Worm (Caenorhabditis elegans) whole organism, L3 larva: Measurements from ENCODE around the gene F56D2.8.
A peak's percentile ranks its signal among the peaks of the same experiment; 100 is the strongest.

ENCODE experiments used
- R02D3.7 ChIP-seq: fragments of 150-350 bp; optimal IDR thresholded peaks from 2 replicates; lab custom pipeline; 2014; ENCODE audit warnings: missing biosample characterization, missing genetic modification characterization
- ZK546.5 ChIP-seq: sonication (generic microtip); optimal IDR thresholded peaks from 2 replicates; lab custom pipeline; 2017; ENCODE audit warnings: missing biosample characterization, missing genetic modification characterization
- ama-1 ChIP-seq: fragments of 150-350 bp; optimal IDR thresholded peaks from 2 replicates; lab custom pipeline; 2018
- ceh-16 ChIP-seq: sonication (generic microtip); optimal IDR thresholded peaks from 2 replicates; lab custom pipeline; 2017; ENCODE audit warnings: missing biosample characterization, missing genetic modification characterization
- ceh-82 ChIP-seq: fragments of 150-350 bp; optimal IDR thresholded peaks from 2 replicates; lab custom pipeline; 2014; ENCODE audit warnings: missing biosample characterization, missing genetic modification characterization
- ceh-9 ChIP-seq: sonication (generic microtip); optimal IDR thresholded peaks from 2 replicates; lab custom pipeline; 2018; ENCODE audit warnings: missing biosample characterization, missing genetic modification characterization
- daf-12 ChIP-seq: fragments of 150-350 bp; optimal IDR thresholded peaks from 2 replicates; lab custom pipeline; 2014; ENCODE audit warnings: missing biosample characterization, missing genetic modification reagents, missing genetic modification characterization
- egl-5 ChIP-seq: fragments of 150-350 bp; optimal IDR thresholded peaks from 2 replicates; lab custom pipeline; 2017; ENCODE audit warnings: missing biosample characterization, missing genetic modification reagents, missing genetic modification characterization, inconsistent platforms
- elt-1 ChIP-seq: fragments of 150-350 bp; optimal IDR thresholded peaks from 2 replicates; lab custom pipeline; 2014; ENCODE audit warnings: missing biosample characterization, missing genetic modification characterization
- elt-2 ChIP-seq: sonication (generic microtip); optimal IDR thresholded peaks from 2 replicates; lab custom pipeline; 2016; ENCODE audit warnings: missing genetic modification reagents, mild to moderate bottlenecking, missing genetic modification characterization, missing compliant biosample characterization
- elt-3 ChIP-seq, 3 experiments: fragments of 150-350 bp in 1 of 3; sonication (generic microtip) in 2 of 3; optimal IDR thresholded peaks; 2 replicates in 2 of 3; 4 replicates in 1 of 3; lab custom pipeline; 2014 to 2017; ENCODE audit warnings: missing biosample characterization in 3 of 3, missing genetic modification characterization in 3 of 3
- eor-1 ChIP-seq, 2 experiments: fragments of 150-350 bp; optimal IDR thresholded peaks; 2 replicates each; lab custom pipeline; 2014 to 2018; ENCODE audit warnings: missing biosample characterization in 2 of 2, missing genetic modification characterization in 2 of 2
- fkh-10 ChIP-seq: sonication (generic microtip); optimal IDR thresholded peaks from 2 replicates; lab custom pipeline; 2017; ENCODE audit warnings: missing biosample characterization, missing genetic modification reagents, missing genetic modification characterization
- fkh-2 ChIP-seq: fragments of 150-350 bp; optimal IDR thresholded peaks from 2 replicates; lab custom pipeline; 2014; ENCODE audit warnings: missing biosample characterization, missing genetic modification reagents, missing genetic modification characterization
- fos-1 ChIP-seq: fragments of 150-350 bp; optimal IDR thresholded peaks from 2 replicates; lab custom pipeline; 2014; ENCODE audit warnings: missing biosample characterization, missing genetic modification characterization
- jun-1 ChIP-seq: fragments of 150-350 bp; optimal IDR thresholded peaks from 2 replicates; lab custom pipeline; 2014; ENCODE audit warnings: missing biosample characterization, missing genetic modification reagents, missing genetic modification characterization
- lin-15B ChIP-seq: fragments of 150-350 bp; optimal IDR thresholded peaks from 2 replicates; lab custom pipeline; 2014; ENCODE audit warnings: missing biosample characterization, missing genetic modification characterization
- lsy-12 ChIP-seq: sonication (generic microtip); optimal IDR thresholded peaks from 2 replicates; lab custom pipeline; 2016; ENCODE audit warnings: mild to moderate bottlenecking, missing genetic modification characterization, missing compliant biosample characterization
- mdl-1 ChIP-seq: fragments of 150-350 bp; optimal IDR thresholded peaks from 2 replicates; lab custom pipeline; 2014; ENCODE audit warnings: missing biosample characterization, missing genetic modification characterization
- nfya-1 ChIP-seq: sonication (generic microtip); optimal IDR thresholded peaks from 2 replicates; lab custom pipeline; 2017; ENCODE audit warnings: missing genetic modification characterization, mild to moderate bottlenecking, missing compliant biosample characterization, antibody characterized with exemption, moderate library complexity; ENCODE audit not compliant: insufficient read depth
- nhr-11 ChIP-seq: fragments of 150-350 bp; optimal IDR thresholded peaks from 2 replicates; lab custom pipeline; 2014; ENCODE audit warnings: missing biosample characterization, missing genetic modification characterization
- nhr-12 ChIP-seq: fragments of 150-350 bp; optimal IDR thresholded peaks from 2 replicates; lab custom pipeline; 2014; ENCODE audit warnings: missing biosample characterization, missing genetic modification characterization
- nhr-23 ChIP-seq: fragments of 150-350 bp; optimal IDR thresholded peaks from 2 replicates; lab custom pipeline; 2014; ENCODE audit warnings: missing biosample characterization, missing genetic modification reagents, missing genetic modification characterization
- nhr-237 ChIP-seq: fragments of 150-350 bp; optimal IDR thresholded peaks from 2 replicates; lab custom pipeline; 2014; ENCODE audit warnings: missing biosample characterization, missing genetic modification characterization
- nhr-25 ChIP-seq: sonication (generic microtip); optimal IDR thresholded peaks from 2 replicates; lab custom pipeline; 2017; ENCODE audit warnings: missing biosample characterization, missing genetic modification characterization
- nhr-28 ChIP-seq: fragments of 150-350 bp; optimal IDR thresholded peaks from 2 replicates; lab custom pipeline; 2014; ENCODE audit warnings: missing biosample characterization, missing genetic modification characterization
- nhr-43 ChIP-seq: sonication (generic microtip); optimal IDR thresholded peaks from 2 replicates; lab custom pipeline; 2016; ENCODE audit warnings: mild to moderate bottlenecking, missing genetic modification characterization, missing compliant biosample characterization; ENCODE audit not compliant: poor library complexity, severe bottlenecking
- nhr-67 ChIP-seq: fragments of 150-350 bp; optimal IDR thresholded peaks from 2 replicates; lab custom pipeline; 2014; ENCODE audit warnings: missing biosample characterization, missing genetic modification characterization
- nhr-76 ChIP-seq: fragments of 150-350 bp; sonication (generic microtip); optimal IDR thresholded peaks from 5 replicates; lab custom pipeline; 2014; ENCODE audit warnings: missing biosample characterization, missing genetic modification characterization
- pha-4 ChIP-seq: fragments of 150-350 bp; optimal IDR thresholded peaks from 2 replicates; lab custom pipeline; 2014; ENCODE audit warnings: missing biosample characterization, missing genetic modification reagents, missing genetic modification characterization
- pqm-1 ChIP-seq: fragments of 150-350 bp; optimal IDR thresholded peaks from 2 replicates; lab custom pipeline; 2017; ENCODE audit warnings: missing biosample characterization, missing genetic modification characterization, inconsistent platforms
- skn-1 ChIP-seq: fragments of 150-350 bp; optimal IDR thresholded peaks from 2 replicates; lab custom pipeline; 2014; ENCODE audit warnings: missing biosample characterization, missing genetic modification characterization
- snpc-4 ChIP-seq: fragments of 150-350 bp; optimal IDR thresholded peaks from 2 replicates; lab custom pipeline; 2014; ENCODE audit warnings: missing biosample characterization, missing genetic modification characterization
- unc-39 ChIP-seq: sonication (generic microtip); optimal IDR thresholded peaks from 4 replicates; lab custom pipeline; 2017; ENCODE audit warnings: missing biosample characterization, missing genetic modification characterization
- unc-62 ChIP-seq: fragments of 150-350 bp; sonication (generic microtip); optimal IDR thresholded peaks from 4 replicates; lab custom pipeline; 2014; ENCODE audit warnings: missing biosample characterization, missing genetic modification reagents, missing genetic modification characterization
- zag-1 ChIP-seq: fragments of 150-350 bp; optimal IDR thresholded peaks from 2 replicates; lab custom pipeline; 2014; ENCODE audit warnings: missing biosample characterization, missing genetic modification characterization

Gene F56D2.8

ce11 chrIII:5550844-5551243 is 31.8 kb downstream of the F56D2.8 start:
- TF ChIP-seq ceh-82 (tag; lab: Kevin White, UChicago) (no peak), R02D3.7 (no peak), ceh-9 (tag; lab: Kevin White, UChicago) (no peak), mdl-1 (tag; lab: Kevin White, UChicago) (no peak), elt-3 (tag; optimal IDR thresholded peaks at IDR 0.05; lab: Kevin White, UChicago) (no peak), jun-1 (tag; lab: Kevin White, UChicago) (no peak), nhr-237 (no peak), nhr-11 (tag; lab: Kevin White, UChicago) (no peak), snpc-4 (tag; lab: Kevin White, UChicago) (no peak), ama-1 (lab: Kevin White, UChicago) (peak; percentile 96), pqm-1 (tag; lab: Kevin White, UChicago) (no peak), nhr-67 (no peak), nhr-43 (tag; lab: Kevin White, UChicago) (peak; percentile 34), daf-12 (tag; lab: Kevin White, UChicago) (no peak), lin-15B (no peak), fkh-10 (GFP tag; lab: Kevin White, UChicago) (no peak), nfya-1 (no peak), nhr-12 (tag; lab: Kevin White, UChicago) (no peak), eor-1 (tag; optimal IDR thresholded peaks at IDR 0.05; lab: Kevin White, UChicago) (no peak), egl-5 (no peak), unc-62 (no peak), pha-4 (peak; percentile 25), nhr-25 (tag; lab: Kevin White, UChicago) (no peak), ZK546.5 (tag; lab: Kevin White, UChicago) (no peak), lsy-12 (no peak), elt-1 (tag; lab: Kevin White, UChicago) (no peak), unc-39 (tag; lab: Kevin White, UChicago) (no peak), elt-2 (tag; lab: Kevin White, UChicago) (peak; percentile 31), nhr-23 (no peak), ceh-16 (no peak), nhr-76 (tag; lab: Kevin White, UChicago) (no peak)
- TF ChIP-seq, all 47 proteins: peak for 4

- TF ChIP-seq skn-1 (tag; lab: Kevin White, UChicago) (no peak), nfya-1 (peak; percentile 28)
Measured at ce11 chrIII:5550193-5550592, 32.5 kb downstream of the F56D2.8 start.

- TF ChIP-seq pqm-1 (tag; lab: Kevin White, UChicago) (peak; percentile 64), nhr-67 (no peak), elt-2 (tag; lab: Kevin White, UChicago) (peak; percentile 70)
Measured at ce11 chrIII:5546730-5547129, 35.9 kb downstream of the F56D2.8 start, which contains the start of gene F09F7.5. TSS of gene F09F7.5 (plus strand) at chrIII:5546987.

- TF ChIP-seq pha-4: no peak
- no peak for TF ChIP-seq fkh-10 (GFP tag; lab: Kevin White, UChicago)
- no peak for TF ChIP-seq zag-1 (tag; lab: Kevin White, UChicago)
- peak; percentile 22 for TF ChIP-seq nhr-25 (tag; lab: Kevin White, UChicago)
- TF ChIP-seq elt-1 (tag; lab: Kevin White, UChicago): peak; percentile 28
- no peak for TF ChIP-seq eor-1 (tag; optimal IDR thresholded peaks at IDR 0.05; lab: Kevin White, UChicago)
- TF ChIP-seq ceh-16: no peak
- TF ChIP-seq nhr-237: no peak
- no peak for TF ChIP-seq snpc-4 (tag; lab: Kevin White, UChicago)
- no peak for TF ChIP-seq nhr-28 (tag; lab: Kevin White, UChicago)
- TF ChIP-seq skn-1 (tag; lab: Kevin White, UChicago): no peak
- TF ChIP-seq unc-62: no peak
- no peak for TF ChIP-seq fkh-2
- TF ChIP-seq daf-12 (tag; lab: Kevin White, UChicago): no peak
- peak; percentile 10 for TF ChIP-seq nfya-1
- peak; percentile 74 for TF ChIP-seq nhr-23
- no peak for TF ChIP-seq ceh-9 (tag; lab: Kevin White, UChicago)
- no peak for TF ChIP-seq fos-1 (tag; lab: Kevin White, UChicago)
Measured at ce11 chrIII:5546309-5546708, 36.4 kb downstream of the F56D2.8 start.
